Worm (Caenorhabditis elegans): ENCODE results near the gene ttr-39.

The ttr-39 gene

DNA sequence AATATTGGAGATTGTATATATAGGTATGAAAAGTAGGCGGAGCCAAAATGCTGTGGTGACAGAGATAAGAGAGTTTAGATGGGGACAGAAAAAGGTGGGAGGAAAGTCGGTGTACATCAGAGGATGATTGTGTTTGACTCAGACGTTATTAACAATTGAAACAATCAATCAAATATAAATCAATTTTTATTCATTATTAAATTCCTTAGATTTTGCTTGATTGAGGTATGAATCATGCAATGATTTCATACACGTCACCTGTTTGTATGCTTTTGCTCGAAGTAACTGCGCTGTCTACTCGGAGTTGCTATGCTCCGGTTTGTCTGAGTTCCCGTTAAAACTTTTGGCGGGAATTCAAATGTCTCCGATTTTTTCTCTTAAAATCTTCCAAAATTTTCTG is 25.5 kb upstream of the ttr-39 start, which contains the start of gene C04G2.10:
C04G2.10 (plus strand) TSS at position 301 of the 400 bp plus-strand sequence.
- no peak for TF ChIP-seq tlp-1 (tag; optimal IDR thresholded peaks at IDR 0.05)
- no peak for TF ChIP-seq vab-15 (tag; optimal IDR thresholded peaks at IDR 0.05)
- no peak for TF ChIP-seq lin-14 (GFP tag; optimal IDR thresholded peaks at IDR 0.05)
- no peak for TF ChIP-seq swsn-7 (tag; optimal IDR thresholded peaks at IDR 0.05)
- no peak for TF ChIP-seq fkh-8 (tag; optimal IDR thresholded peaks at IDR 0.05)
- TF ChIP-seq pax-3 (tag; optimal IDR thresholded peaks at IDR 0.05), result no peak
- no peak for TF ChIP-seq elt-3 (tag; optimal IDR thresholded peaks at IDR 0.05)
- TF ChIP-seq ceh-8 (GFP tag; optimal IDR thresholded peaks at IDR 0.05), result no peak

- no peak for TF ChIP-seq xbp-1 (tag; optimal IDR thresholded peaks at IDR 0.05)
- TF ChIP-seq nhr-90 (tag; optimal IDR thresholded peaks at IDR 0.05; ENCODE audit: poor library complexity), result no peak
- TF ChIP-seq zag-1 (tag; optimal IDR thresholded peaks at IDR 0.05), result no peak
- no peak for TF ChIP-seq nhr-12 (tag; optimal IDR thresholded peaks at IDR 0.05)
- no peak for TF ChIP-seq unc-130 (tag; optimal IDR thresholded peaks at IDR 0.05)
- TF ChIP-seq hlh-17 (GFP tag; optimal IDR thresholded peaks at IDR 0.05; ENCODE audit: borderline replicate concordance), result no peak
- TF ChIP-seq nhr-28 (tag; optimal IDR thresholded peaks at IDR 0.05), result no peak
- TF ChIP-seq sptf-1 (tag; optimal IDR thresholded peaks at IDR 0.05), result no peak
- no peak for TF ChIP-seq lin-39 (tag; optimal IDR thresholded peaks at IDR 0.05)
- TF ChIP-seq fos-1 (tag; optimal IDR thresholded peaks at IDR 0.05), result no peak
- no peak for TF ChIP-seq irx-1 (tag; optimal IDR thresholded peaks at IDR 0.05)
- TF ChIP-seq fkh-8 (tag; optimal IDR thresholded peaks at IDR 0.05), result no peak
- TF ChIP-seq skn-1 (tag; optimal IDR thresholded peaks at IDR 0.05), result no peak
- TF ChIP-seq dsc-1 (tag; optimal IDR thresholded peaks at IDR 0.05), result no peak
- TF ChIP-seq tlp-1 (tag; optimal IDR thresholded peaks at IDR 0.05), result no peak
- no peak for TF ChIP-seq Y116A8C.19 (tag; optimal IDR thresholded peaks at IDR 0.05; ENCODE audit: borderline replicate concordance)
These were observed 22.9 kb upstream of the ttr-39 start, which contains the start of gene nsph-3.2 for ce11 chrIV:10112570-10112969. nsph-3.2 (plus strand) TSS chrIV:10112870.

- TF ChIP-seq alr-1 (tag; optimal IDR thresholded peaks at IDR 0.05; ENCODE audit: borderline replicate concordance) (no peak), jun-1 (tag; optimal IDR thresholded peaks at IDR 0.05) (no peak), snu-23 (GFP tag; optimal IDR thresholded peaks at IDR 0.05) (no peak), blmp-1 (tag; optimal IDR thresholded peaks at IDR 0.05) (no peak), egl-13 (tag; optimal IDR thresholded peaks at IDR 0.05) (no peak), elt-3 (tag; optimal IDR thresholded peaks at IDR 0.05) (no peak), lsy-2 (tag; optimal IDR thresholded peaks at IDR 0.05) (no peak), lin-14 (GFP tag; optimal IDR thresholded peaks at IDR 0.05) (no peak), unc-30 (tag; optimal IDR thresholded peaks at IDR 0.05) (no peak), mep-1 (tag; optimal IDR thresholded peaks at IDR 0.05) (no peak), unc-62 (GFP tag; optimal IDR thresholded peaks at IDR 0.05) (no peak), swsn-7 (tag; optimal IDR thresholded peaks at IDR 0.05) (no peak), C16A3.4 (tag; optimal IDR thresholded peaks at IDR 0.05) (no peak), grh-1 (GFP tag; IDR thresholded peaks at IDR 0.05) (no peak)
These were observed 21.8 kb upstream of the ttr-39 start, which contains the start of gene spch-1 for ce11 chrIV:10111441-10111840. spch-1 (minus strand) TSS chrIV:10111541.

DNA sequence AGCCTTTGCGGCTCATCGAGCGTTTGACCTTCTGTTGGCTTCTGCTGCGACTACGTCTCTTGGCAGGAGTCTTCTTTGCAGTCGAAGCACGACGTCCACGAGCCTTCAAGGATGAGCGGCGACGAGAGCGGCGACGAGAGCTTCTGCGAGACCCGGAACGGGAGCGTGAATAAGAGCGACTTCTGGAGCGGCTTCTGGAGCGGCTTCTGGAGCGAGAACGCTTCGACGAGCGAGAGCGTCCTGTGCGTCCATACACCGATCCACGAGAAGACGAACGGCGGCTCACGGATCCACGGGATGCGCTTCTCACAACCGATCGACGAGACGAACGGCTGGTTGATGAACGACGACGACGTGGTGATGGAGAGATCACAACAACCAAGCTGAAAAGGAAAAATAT is 21.2 kb upstream of the ttr-39 start:
- TF ChIP-seq unc-130 (tag; optimal IDR thresholded peaks at IDR 0.05), result no peak
- TF ChIP-seq alr-1 (tag; optimal IDR thresholded peaks at IDR 0.05; ENCODE audit: borderline replicate concordance), result no peak
- TF ChIP-seq nhr-76 (tag; optimal IDR thresholded peaks at IDR 0.05), result no peak
- no peak for TF ChIP-seq nhr-20 (tag; optimal IDR thresholded peaks at IDR 0.05)
- no peak for TF ChIP-seq ceh-88 (GFP tag; IDR thresholded peaks at IDR 0.05)
- no peak for TF ChIP-seq nhr-71 (tag; optimal IDR thresholded peaks at IDR 0.05)
